Worm (Caenorhabditis elegans) whole organism, early embryonic: ENCODE results near the gene sru-19.
"Not testable (repeated sequence)": the region's sequence is repeated elsewhere in the genome, so short reads cannot be mapped to it uniquely, and the experiment has no call there.

Source experiments
- B0310.2 ChIP-seq: sonication (generic microtip); optimal IDR thresholded peaks from 2 replicates; lab custom pipeline; 2016; ENCODE audit warnings: mild to moderate bottlenecking, missing genetic modification characterization, missing compliant biosample characterization
- F13C5.2 ChIP-seq: sonication (generic microtip); optimal IDR thresholded peaks from 2 replicates; lab custom pipeline; 2017; ENCODE audit warnings: mild to moderate bottlenecking, missing genetic modification characterization, inconsistent platforms, missing compliant biosample characterization
- ama-1 ChIP-seq: fragments of 150-350 bp; optimal IDR thresholded peaks from 2 replicates; lab custom pipeline; 2014
- ceh-13 ChIP-seq: fragments of 200-800 bp; sonication (Bioruptor generic); optimal IDR thresholded peaks from 2 replicates; lab custom pipeline; 2018; ENCODE audit warnings: mild to moderate bottlenecking, missing genetic modification characterization, missing compliant biosample characterization
- ets-7 ChIP-seq: sonication (generic microtip); optimal IDR thresholded peaks from 2 replicates; lab custom pipeline; 2016; ENCODE audit warnings: missing genotype, missing genetic modification characterization, missing compliant biosample characterization
- hmbx-1 ChIP-seq: sonication (generic microtip); optimal IDR thresholded peaks from 2 replicates; lab custom pipeline; 2016; ENCODE audit warnings: mild to moderate bottlenecking, missing genetic modification characterization, missing compliant biosample characterization
- hmg-4 ChIP-seq: fragments of 200-800 bp; sonication (Bioruptor generic); optimal IDR thresholded peaks from 2 replicates; lab custom pipeline; 2018; ENCODE audit warnings: mild to moderate bottlenecking, missing genetic modification characterization, missing compliant biosample characterization
- pes-1 ChIP-seq: fragments of 200-800 bp; sonication (Bioruptor generic); IDR thresholded peaks from 2 replicates; pipeline ENCODE4 v1.3.6; 2022; ENCODE audit warnings: missing genetic modification reagents, missing genetic modification characterization, missing compliant biosample characterization
- scrt-1 ChIP-seq: fragments of 200-800 bp; sonication (Bioruptor generic); IDR thresholded peaks from 2 replicates; pipeline ENCODE4 v1.3.6; 2022; ENCODE audit warnings: missing genetic modification characterization, missing compliant biosample characterization
- sea-1 ChIP-seq: fragments of 200-800 bp; sonication (Bioruptor generic); conservative IDR thresholded peaks from 2 replicates; pipeline ENCODE4 v1.3.6; 2022; ENCODE audit warnings: missing genetic modification characterization, missing compliant biosample characterization
- tbx-11 ChIP-seq: fragments of 200-800 bp; sonication (Bioruptor generic); IDR thresholded peaks from 2 replicates; pipeline ENCODE4 v1.3.6; 2022; ENCODE audit warnings: missing genetic modification characterization, missing compliant biosample characterization
- tbx-37 ChIP-seq: fragments of 200-800 bp; sonication (Bioruptor generic); conservative IDR thresholded peaks from 2 replicates; pipeline ENCODE4 v1.3.6; 2022; ENCODE audit warnings: missing genetic modification reagents, missing genetic modification characterization, missing compliant biosample characterization
- tra-4 ChIP-seq: sonication (generic microtip); optimal IDR thresholded peaks from 2 replicates; lab custom pipeline; 2017; ENCODE audit warnings: missing genetic modification characterization, missing compliant biosample characterization

DNA sequence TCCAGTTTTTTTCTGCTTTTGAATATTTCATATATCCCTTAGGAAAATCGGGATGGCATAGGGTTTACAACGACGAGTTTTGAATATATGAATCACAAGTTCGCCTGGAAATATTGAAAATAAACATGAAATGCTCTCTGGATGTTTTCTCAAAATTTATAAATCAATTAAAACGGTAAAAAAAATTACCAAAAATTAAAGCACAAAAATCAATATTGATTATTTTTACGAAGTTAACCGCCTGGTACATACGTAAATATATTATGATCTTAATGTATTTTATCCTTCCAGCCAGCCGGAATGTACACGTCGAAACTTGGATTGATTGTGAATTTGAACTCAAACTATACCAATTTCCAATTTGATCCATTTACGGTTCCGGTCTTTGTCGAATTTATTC lies 7.1 kb downstream of the sru-19 start, which contains the start of gene sru-17:
- not testable (repeated sequence) for TF ChIP-seq pes-1; ama-1 (lab: Kevin White, UChicago); tbx-11 (GFP tag; lab: Robert Waterston, UW); F13C5.2 (tag; lab: Kevin White, UChicago); tbx-37 (GFP tag; lab: Robert Waterston, UW); hmbx-1; B0310.2 (tag; lab: Kevin White, UChicago); sea-1 (GFP tag; lab: Robert Waterston, UW); ceh-13 (GFP tag; lab: Kevin White, UChicago); tra-4 (tag; lab: Kevin White, UChicago); scrt-1 (GFP tag; lab: Robert Waterston, UW); ets-7; hmg-4
